Fruit fly (Drosophila melanogaster) whole organism, embryonic: ENCODE data around the gene Oatp33Eb.

ENCODE experiments used
- Blimp-1 ChIP-seq: fragments of 200-800 bp; sonication (Bioruptor generic); optimal IDR thresholded peaks from 3 replicates; lab custom pipeline; 2018; ENCODE audit warnings: missing biosample characterization, missing genetic modification characterization, mild to moderate bottlenecking, moderate library complexity, missing genetic modification reagents
- Bteb2 ChIP-seq: fragments of 200-800 bp; sonication (Bioruptor generic); optimal IDR thresholded peaks from 2 replicates; lab custom pipeline; 2016; ENCODE audit warnings: missing biosample characterization, missing genetic modification characterization
- CG11085 ChIP-seq: fragments of 200-800 bp; sonication (Bioruptor generic); IDR thresholded peaks from 2 replicates; pipeline ENCODE4 v1.3.6; 2022; ENCODE audit warnings: missing biosample characterization, missing genetic modification characterization
- CG12071 ChIP-seq: fragments of 200-800 bp; sonication (Bioruptor generic); optimal IDR thresholded peaks from 3 replicates; lab custom pipeline; 2018; ENCODE audit warnings: missing biosample characterization, mild to moderate bottlenecking, missing genetic modification characterization
- CG12942 ChIP-seq: fragments of 200-800 bp; sonication (Bioruptor generic); optimal IDR thresholded peaks from 3 replicates; lab custom pipeline; 2016; ENCODE audit warnings: missing biosample characterization, missing genetic modification characterization
- CG13624 ChIP-seq: fragments of 200-800 bp; sonication (Bioruptor generic); optimal IDR thresholded peaks from 2 replicates; lab custom pipeline; 2016; ENCODE audit warnings: missing biosample characterization, missing genetic modification characterization
- CG14965 ChIP-seq: fragments of 200-800 bp; sonication (Bioruptor generic); optimal IDR thresholded peaks from 2 replicates; lab custom pipeline; 2016; ENCODE audit warnings: missing biosample characterization, missing genetic modification characterization, borderline replicate concordance
- CG15269 ChIP-seq: fragments of 200-800 bp; sonication (Bioruptor generic); optimal IDR thresholded peaks from 2 replicates; lab custom pipeline; 2018; ENCODE audit warnings: missing biosample characterization, mild to moderate bottlenecking, missing genetic modification characterization, moderate library complexity
- CG1602 ChIP-seq: fragments of 200-800 bp; sonication (Bioruptor generic); optimal IDR thresholded peaks from 3 replicates; lab custom pipeline; 2016; ENCODE audit warnings: missing biosample characterization, missing genetic modification characterization
- CG17361 ChIP-seq: fragments of 200-800 bp; sonication (Bioruptor generic); IDR thresholded peaks from 3 replicates; pipeline ENCODE4 v1.3.6; 2022; ENCODE audit warnings: missing biosample characterization, missing genetic modification characterization
- CG17829 ChIP-seq: fragments of 200-800 bp; optimal IDR thresholded peaks from 2 replicates; lab custom pipeline; 2019; ENCODE audit warnings: missing biosample characterization, mild to moderate bottlenecking, missing genetic modification characterization, moderate library complexity
- CG1792 ChIP-seq: fragments of 200-800 bp; sonication (Bioruptor generic); optimal IDR thresholded peaks from 2 replicates; lab custom pipeline; 2016; ENCODE audit warnings: missing biosample characterization, missing genetic modification characterization
- CG2202 ChIP-seq: fragments of 200-800 bp; sonication (Bioruptor generic); optimal IDR thresholded peaks from 2 replicates; lab custom pipeline; 2018; ENCODE audit warnings: missing biosample characterization, mild to moderate bottlenecking, missing genetic modification characterization
- CG2889 ChIP-seq: fragments of 200-800 bp; sonication (Bioruptor generic); IDR thresholded peaks from 3 replicates; pipeline ENCODE4 v1.3.6; 2022; ENCODE audit warnings: missing biosample characterization, missing genetic modification characterization
- CG3065 ChIP-seq: fragments of 200-800 bp; sonication (Bioruptor generic); optimal IDR thresholded peaks from 2 replicates; lab custom pipeline; 2016; ENCODE audit warnings: missing biosample characterization, missing genetic modification characterization
- CG31365 ChIP-seq: fragments of 200-800 bp; sonication (Bioruptor generic); optimal IDR thresholded peaks from 2 replicates; lab custom pipeline; 2018; ENCODE audit warnings: missing biosample characterization, mild to moderate bottlenecking, missing genetic modification characterization
- CG3163 ChIP-seq: fragments of 200-800 bp; sonication (Bioruptor generic); optimal IDR thresholded peaks from 3 replicates; lab custom pipeline; 2016; ENCODE audit warnings: missing biosample characterization, missing genetic modification characterization
- CG3407 ChIP-seq: fragments of 200-800 bp; sonication (Bioruptor generic); optimal IDR thresholded peaks from 2 replicates; lab custom pipeline; 2018; ENCODE audit warnings: missing biosample characterization, mild to moderate bottlenecking, missing genetic modification characterization
- CG7786 ChIP-seq: fragments of 200-800 bp; sonication (Bioruptor generic); optimal IDR thresholded peaks from 2 replicates; lab custom pipeline; 2016; ENCODE audit warnings: missing biosample characterization, missing genetic modification characterization
- CG8478 ChIP-seq: fragments of >200 bp; optimal IDR thresholded peaks from 2 replicates; lab custom pipeline; 2018
- CG9215 ChIP-seq: fragments of 200-800 bp; sonication (Bioruptor generic); IDR thresholded peaks from 2 replicates; pipeline ENCODE4 v1.3.6; 2022; ENCODE audit warnings: missing biosample characterization, missing genetic modification characterization
- CG9727 ChIP-seq: fragments of 200-800 bp; sonication (Bioruptor generic); optimal IDR thresholded peaks from 3 replicates; lab custom pipeline; 2017; ENCODE audit warnings: missing biosample characterization, mild to moderate bottlenecking, missing genetic modification characterization
- Chrac-16 ChIP-seq: fragments of 200-800 bp; sonication (Bioruptor generic); optimal IDR thresholded peaks from 3 replicates; lab custom pipeline; 2016; ENCODE audit warnings: missing biosample characterization, missing genetic modification characterization
- Dp ChIP-seq: fragments of 200-800 bp; sonication (Bioruptor generic); optimal IDR thresholded peaks from 2 replicates; lab custom pipeline; 2018; ENCODE audit warnings: missing biosample characterization, mild to moderate bottlenecking, missing genetic modification characterization, moderate library complexity
- Fer1 ChIP-seq: fragments of 200-800 bp; sonication (Bioruptor generic); optimal IDR thresholded peaks from 2 replicates; lab custom pipeline; 2017; ENCODE audit warnings: missing biosample characterization, mild to moderate bottlenecking, missing genetic modification characterization
- HmgD ChIP-seq: fragments of 200-800 bp; sonication (Bioruptor generic); optimal IDR thresholded peaks from 3 replicates; lab custom pipeline; 2016; ENCODE audit warnings: missing biosample characterization, missing genetic modification characterization
- Lim3 ChIP-seq: fragments of 200-800 bp; sonication (Bioruptor generic); IDR thresholded peaks from 2 replicates; pipeline ENCODE4 v1.3.6; 2022; ENCODE audit warnings: missing biosample characterization, missing genetic modification characterization
- Max ChIP-seq: fragments of 200-800 bp; sonication (Bioruptor generic); optimal IDR thresholded peaks from 2 replicates; lab custom pipeline; 2016; ENCODE audit warnings: missing biosample characterization, mild to moderate bottlenecking, missing genetic modification characterization
- Nf-YA ChIP-seq: fragments of 200-800 bp; sonication (Bioruptor generic); IDR thresholded peaks from 2 replicates; pipeline ENCODE4 v1.3.6; 2022; ENCODE audit warnings: missing biosample characterization, missing genetic modification characterization
- Poxn ChIP-seq: fragments of 200-800 bp; sonication (Bioruptor generic); IDR thresholded peaks from 2 replicates; pipeline ENCODE4 v1.3.6; 2022; ENCODE audit warnings: missing biosample characterization, missing genetic modification characterization
- Rfx ChIP-seq: fragments of 200-800 bp; sonication (Bioruptor generic); IDR thresholded peaks from 2 replicates; pipeline ENCODE4 v1.3.6; 2022; ENCODE audit warnings: missing biosample characterization, missing genetic modification characterization
- Stat92E ChIP-seq, 3 experiments: fragments of >200 bp in 2 of 3; fragments of 200-800 bp in 1 of 3; sonication (Bioruptor generic) in 1 of 3; optimal IDR thresholded peaks; 2 replicates each; lab custom pipeline; 2017 to 2019; ENCODE audit warnings: missing biosample characterization in 3 of 3, missing genetic modification characterization in 3 of 3, mild to moderate bottlenecking in 1 of 3, moderate library complexity in 1 of 3
- Trl ChIP-seq, 3 experiments: fragments of >200 bp in 2 of 3; fragments of 200-800 bp in 1 of 3; sonication (Bioruptor generic) in 1 of 3; optimal IDR thresholded peaks; 2 replicates in 1 of 3; 3 replicates in 2 of 3; lab custom pipeline; 2016 to 2017; ENCODE audit warnings: missing biosample characterization in 1 of 3, missing genetic modification characterization in 1 of 3
- YL-1 ChIP-seq: fragments of 200-800 bp; sonication (Bioruptor generic); optimal IDR thresholded peaks from 3 replicates; lab custom pipeline; 2017; ENCODE audit warnings: missing biosample characterization, mild to moderate bottlenecking, missing genetic modification characterization
- bab2 ChIP-seq: fragments of 200-800 bp; sonication (Bioruptor generic); optimal IDR thresholded peaks from 2 replicates; lab custom pipeline; 2016; ENCODE audit warnings: missing biosample characterization, missing genetic modification characterization
- ci ChIP-seq: fragments of 200-800 bp; sonication (Bioruptor generic); IDR thresholded peaks from 3 replicates; pipeline ENCODE4 v1.3.6; 2022; ENCODE audit warnings: missing biosample characterization, missing genetic modification characterization
- ftz-f1 ChIP-seq: fragments of 200-800 bp; sonication (Bioruptor generic); optimal IDR thresholded peaks from 2 replicates; lab custom pipeline; 2016; ENCODE audit warnings: missing biosample characterization, missing genetic modification characterization
- fu2 ChIP-seq: fragments of 200-800 bp; sonication (Bioruptor generic); optimal IDR thresholded peaks from 2 replicates; lab custom pipeline; 2016; ENCODE audit warnings: missing biosample characterization, missing genetic modification characterization
- gcm ChIP-seq: fragments of 200-800 bp; sonication (Bioruptor generic); optimal IDR thresholded peaks from 2 replicates; lab custom pipeline; 2019; ENCODE audit warnings: missing biosample characterization, mild to moderate bottlenecking, missing genetic modification characterization, moderate library complexity
- gem ChIP-seq: fragments of 200-800 bp; sonication (Bioruptor generic); optimal IDR thresholded peaks from 2 replicates; lab custom pipeline; 2019; ENCODE audit warnings: missing biosample characterization, mild to moderate bottlenecking, missing genetic modification characterization, moderate library complexity
- jing ChIP-seq: fragments of 200-800 bp; sonication (Bioruptor generic); optimal IDR thresholded peaks from 2 replicates; lab custom pipeline; 2018; ENCODE audit warnings: missing biosample characterization, mild to moderate bottlenecking, missing genetic modification characterization
- klu ChIP-seq: fragments of 200-800 bp; sonication (Bioruptor generic); IDR thresholded peaks from 2 replicates; pipeline ENCODE4 v1.3.6; 2022; ENCODE audit warnings: missing biosample characterization, missing genetic modification characterization
- mld ChIP-seq: fragments of 200-800 bp; sonication (Bioruptor generic); IDR thresholded peaks from 3 replicates; pipeline ENCODE4 v1.3.6; 2022; ENCODE audit warnings: missing biosample characterization, missing genetic modification characterization; ENCODE audit not compliant: partially characterized antibody
- onecut ChIP-seq: fragments of 200-800 bp; sonication (Bioruptor generic); IDR thresholded peaks from 2 replicates; pipeline ENCODE4 v1.3.6; 2022; ENCODE audit warnings: missing biosample characterization, missing genetic modification characterization
- psq ChIP-seq: fragments of 200-800 bp; sonication (Bioruptor generic); optimal IDR thresholded peaks from 2 replicates; lab custom pipeline; 2017; ENCODE audit warnings: missing biosample characterization, missing genetic modification characterization
- salm ChIP-seq: fragments of 200-800 bp; sonication (Bioruptor generic); optimal IDR thresholded peaks from 2 replicates; lab custom pipeline; 2018; ENCODE audit warnings: missing biosample characterization, mild to moderate bottlenecking, missing genetic modification characterization
- sisA ChIP-seq: fragments of 200-800 bp; sonication (Bioruptor generic); IDR thresholded peaks from 2 replicates; pipeline ENCODE4 v1.3.6; 2022; ENCODE audit warnings: missing biosample characterization, missing genetic modification characterization
- slbo ChIP-seq: fragments of 200-800 bp; sonication (Bioruptor generic); IDR thresholded peaks from 2 replicates; pipeline ENCODE4 v1.3.6; 2022; ENCODE audit warnings: missing biosample characterization, missing genetic modification characterization
- stc ChIP-seq: fragments of 200-800 bp; sonication (Bioruptor generic); IDR thresholded peaks from 2 replicates; pipeline ENCODE4 v1.3.6; 2022; ENCODE audit warnings: missing biosample characterization, missing genetic modification characterization
- sug ChIP-seq: fragments of 200-800 bp; optimal IDR thresholded peaks from 2 replicates; lab custom pipeline; 2019; ENCODE audit warnings: missing biosample characterization, mild to moderate bottlenecking, missing genetic modification characterization, moderate library complexity
- trem ChIP-seq: fragments of 200-800 bp; optimal IDR thresholded peaks from 3 replicates; lab custom pipeline; 2019; ENCODE audit warnings: missing biosample characterization, mild to moderate bottlenecking, missing genetic modification characterization, moderate library complexity
- unc-4 ChIP-seq: fragments of 200-800 bp; sonication (Bioruptor generic); IDR thresholded peaks from 2 replicates; pipeline ENCODE4 v1.3.6; 2022; ENCODE audit warnings: missing biosample characterization, missing genetic modification characterization; ENCODE audit not compliant: partially characterized antibody

Oatp33Eb gene

DNA sequence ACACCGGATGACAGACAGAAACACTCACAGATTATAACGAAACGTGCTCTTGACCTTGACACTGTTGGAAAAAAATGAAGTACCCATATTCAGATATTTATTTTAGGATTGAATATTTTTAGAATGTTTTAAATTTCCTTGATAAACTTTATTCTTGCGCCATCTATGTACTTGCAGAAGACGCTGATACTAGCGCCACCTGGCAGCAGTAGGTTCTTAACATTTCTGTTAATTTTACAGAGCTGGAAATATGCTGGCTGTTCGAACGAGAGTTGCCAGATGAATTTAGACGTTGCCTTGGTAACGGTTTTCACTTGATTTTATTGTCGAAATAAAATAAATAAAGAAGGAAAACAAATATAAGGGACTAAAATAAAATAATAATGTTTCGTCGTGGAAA lies 23.7 kb upstream of the Oatp33Eb start, which contains the start of gene Fam92 (continued):
- peak; percentile 38 for TF ChIP-seq CG13624 (GFP tag; lab: Kevin White, UChicago)
- TF ChIP-seq Trl (optimal IDR thresholded peaks at IDR 0.05; lab: Kevin White, UChicago), result no peak
- TF ChIP-seq Trl (GFP tag; optimal IDR thresholded peaks at IDR 0.05; lab: Kevin White, UChicago), result peak; percentile 50
- peak; percentile 69 for TF ChIP-seq ftz-f1 (GFP tag; lab: Kevin White, UChicago)
- no peak for TF ChIP-seq psq (GFP tag; lab: Kevin White, UChicago)
- no peak for TF ChIP-seq unc-4 (GFP tag; lab: Robert Waterston, UW)
- no peak for TF ChIP-seq mld (GFP tag; lab: Robert Waterston, UW)
- TF ChIP-seq CG1602, result peak; percentile 38
- TF ChIP-seq CG11085 (GFP tag; lab: Robert Waterston, UW), result peak; percentile 11; the same call in 1 of the 2 replicates
- peak; percentile 48 for TF ChIP-seq CG31365
- peak; percentile 0 for TF ChIP-seq HmgD (GFP tag; lab: Kevin White, UChicago)
- no peak for TF ChIP-seq CG3407 (GFP tag; lab: Kevin White, UChicago)
- peak; percentile 63 for TF ChIP-seq trem (tag; lab: Kevin White, UChicago)
- TF ChIP-seq CG2202 (tag; lab: Kevin White, UChicago), result no peak
- peak; percentile 22 for TF ChIP-seq Max (GFP tag; lab: Kevin White, UChicago)
- TF ChIP-seq CG9215 (GFP tag; lab: Robert Waterston, UW), result no peak
- peak; percentile 91 for TF ChIP-seq Rfx (GFP tag; lab: Robert Waterston, UW)
- peak; percentile 42 for TF ChIP-seq bab2 (GFP tag; lab: Kevin White, UChicago)
- peak; percentile 37 for TF ChIP-seq Dp (GFP tag; lab: Kevin White, UChicago)
- peak; percentile 60 for TF ChIP-seq CG15269
- peak; percentile 57 for TF ChIP-seq Fer1
- peak; percentile 57 for TF ChIP-seq Chrac-16
- no peak for TF ChIP-seq CG3163 (GFP tag; lab: Kevin White, UChicago)
- no peak for TF ChIP-seq salm (tag; lab: Kevin White, UChicago)
- TF ChIP-seq CG12071 (GFP tag; lab: Kevin White, UChicago), result no peak
- peak; percentile 56 for TF ChIP-seq onecut
- TF ChIP-seq Poxn (GFP tag; lab: Robert Waterston, UW), result no peak
- TF ChIP-seq Lim3 (GFP tag; lab: Robert Waterston, UW), result no peak
- no peak for TF ChIP-seq CG12942 (GFP tag; lab: Kevin White, UChicago)
- TF ChIP-seq stc (GFP tag; lab: Robert Waterston, UW), result no peak
- peak; percentile 49; the same call in 1 of the 3 replicates for TF ChIP-seq CG17361 (GFP tag; lab: Robert Waterston, UW)
- peak; percentile 71 for TF ChIP-seq gcm (GFP tag; lab: Kevin White, UChicago)
- peak; percentile 60; the same call in 1 of the 2 replicates for TF ChIP-seq slbo (GFP tag; lab: Robert Waterston, UW)
- peak; percentile 78 for TF ChIP-seq CG17829 (tag; lab: Kevin White, UChicago)
- TF ChIP-seq sisA (GFP tag; lab: Robert Waterston, UW), result peak; percentile 45; the same call in 1 of the 2 replicates
- TF ChIP-seq CG8478 (lab: Kevin White, UChicago), result no peak
- peak; percentile 14 for TF ChIP-seq YL-1
- no peak for TF ChIP-seq jing
- TF ChIP-seq CG7786 (GFP tag; lab: Kevin White, UChicago), result no peak
- no peak for TF ChIP-seq CG1792 (GFP tag; lab: Kevin White, UChicago)
- TF ChIP-seq CG14965 (GFP tag; lab: Kevin White, UChicago), result no peak
- peak; percentile 39 for TF ChIP-seq Blimp-1 (GFP tag; lab: Kevin White, UChicago)
- peak; percentile 82 for TF ChIP-seq ci (GFP tag; lab: Robert Waterston, UW)
- no peak for TF ChIP-seq CG3065 (GFP tag; lab: Kevin White, UChicago)
- no peak for TF ChIP-seq klu (GFP tag; lab: Robert Waterston, UW)
- TF ChIP-seq Nf-YA (GFP tag; lab: Robert Waterston, UW), result no peak
- TF ChIP-seq Stat92E (GFP tag; optimal IDR thresholded peaks at IDR 0.05; lab: Kevin White, UChicago), result peak in 1 of 3 experiments; percentile 2
- no peak for TF ChIP-seq CG2889 (GFP tag; lab: Robert Waterston, UW)
- TF ChIP-seq fu2 (GFP tag; lab: Kevin White, UChicago), result peak; percentile 6
- TF ChIP-seq sug (tag; lab: Kevin White, UChicago), result peak; percentile 62
- TF ChIP-seq gem (tag; lab: Kevin White, UChicago), result peak; percentile 54
- peak; percentile 11 for TF ChIP-seq CG9727 (GFP tag; lab: Kevin White, UChicago)
- TF ChIP-seq Bteb2 (GFP tag; lab: Kevin White, UChicago), result no peak
